Worm (Caenorhabditis elegans): ENCODE results near the gene K07H8.8.
A peak's percentile ranks its signal among the peaks of the same experiment; 100 is the strongest.

K07H8.8 gene

ce11 chrIV:8243170-8243569 lies 25.0 kb downstream of the K07H8.8 start:
- TF ChIP-seq elt-1 (tag; optimal IDR thresholded peaks at IDR 0.05), result peak; percentile 80
- TF ChIP-seq nhr-23 (tag; optimal IDR thresholded peaks at IDR 0.05), result peak; percentile 50
- TF ChIP-seq nhr-25 (tag; optimal IDR thresholded peaks at IDR 0.05), result no peak

ce11 chrIV:8241312-8241833 lies 26.8 kb downstream of the K07H8.8 start:
- TF ChIP-seq egl-27 (tag; optimal IDR thresholded peaks at IDR 0.05) (no peak), fos-1 (tag; optimal IDR thresholded peaks at IDR 0.05) (no peak), nhr-23 (tag; optimal IDR thresholded peaks at IDR 0.05) (peak; percentile 17), nhr-28 (tag; optimal IDR thresholded peaks at IDR 0.05) (no peak), ceh-28 (tag; optimal IDR thresholded peaks at IDR 0.05) (no peak), elt-1 (tag; optimal IDR thresholded peaks at IDR 0.05) (peak; percentile 36), lsy-12 (tag; optimal IDR thresholded peaks at IDR 0.05) (no peak), lin-15B (tag; optimal IDR thresholded peaks at IDR 0.05) (no peak), eor-1 (tag; optimal IDR thresholded peaks at IDR 0.05) (no peak), R02D3.7 (tag; optimal IDR thresholded peaks at IDR 0.05) (no peak), ZK546.5 (tag; optimal IDR thresholded peaks at IDR 0.05) (no peak), elt-3 (tag; optimal IDR thresholded peaks at IDR 0.05) (peak in 1 of 3 experiments; percentile 3), pqm-1 (tag; optimal IDR thresholded peaks at IDR 0.05) (no peak), nhr-43 (tag; optimal IDR thresholded peaks at IDR 0.05; ENCODE audit: poor library complexity, severe bottlenecking) (peak; percentile 8), nhr-237 (tag; optimal IDR thresholded peaks at IDR 0.05) (no peak), ceh-16 (tag; optimal IDR thresholded peaks at IDR 0.05) (no peak), nhr-25 (tag; optimal IDR thresholded peaks at IDR 0.05) (peak; percentile 38), ceh-82 (tag; optimal IDR thresholded peaks at IDR 0.05) (no peak), skn-1 (tag; optimal IDR thresholded peaks at IDR 0.05) (no peak), fkh-2 (tag; optimal IDR thresholded peaks at IDR 0.05) (no peak), ceh-9 (tag; optimal IDR thresholded peaks at IDR 0.05) (no peak)

ce11 chrIV:8239584-8239983 lies 28.6 kb downstream of the K07H8.8 start:
- TF ChIP-seq pha-4 (tag; optimal IDR thresholded peaks at IDR 0.05) (peak; percentile 77), lin-39 (tag; optimal IDR thresholded peaks at IDR 0.05) (no peak), elt-2 (tag; optimal IDR thresholded peaks at IDR 0.05) (peak; percentile 22)

- no peak for TF ChIP-seq unc-62 (GFP tag; optimal IDR thresholded peaks at IDR 0.05)
- no peak for TF ChIP-seq egl-5 (tag; optimal IDR thresholded peaks at IDR 0.05)
- no peak for TF ChIP-seq nhr-25 (tag; optimal IDR thresholded peaks at IDR 0.05)
- TF ChIP-seq pqm-1 (tag; optimal IDR thresholded peaks at IDR 0.05), result no peak
- TF ChIP-seq lin-15B (tag; optimal IDR thresholded peaks at IDR 0.05), result no peak
- no peak for TF ChIP-seq pha-4 (tag; optimal IDR thresholded peaks at IDR 0.05)
- no peak for TF ChIP-seq lin-39 (tag; optimal IDR thresholded peaks at IDR 0.05)
- TF ChIP-seq daf-12 (tag; optimal IDR thresholded peaks at IDR 0.05), result no peak
- TF ChIP-seq lsy-12 (tag; optimal IDR thresholded peaks at IDR 0.05), result no peak
- no peak for TF ChIP-seq nhr-23 (tag; optimal IDR thresholded peaks at IDR 0.05)
- no peak for TF ChIP-seq elt-2 (tag; optimal IDR thresholded peaks at IDR 0.05)
- no peak for TF ChIP-seq nhr-77 (tag; optimal IDR thresholded peaks at IDR 0.05)
- no peak for TF ChIP-seq ceh-16 (tag; optimal IDR thresholded peaks at IDR 0.05)
- no peak for TF ChIP-seq mml-1 (tag; optimal IDR thresholded peaks at IDR 0.05)
- no peak for TF ChIP-seq egl-27 (tag; optimal IDR thresholded peaks at IDR 0.05)
Measured at ce11 chrIV:8236502-8236901, 31.7 kb downstream of the K07H8.8 start, which contains the start of gene nhr-66. nhr-66 (minus strand) TSS chrIV:8236602.

ce11 chrIV:8235114-8235686 lies 33.0 kb downstream of the K07H8.8 start:
- TF ChIP-seq fkh-10 (GFP tag; optimal IDR thresholded peaks at IDR 0.05) (no peak), nhr-28 (tag; optimal IDR thresholded peaks at IDR 0.05) (no peak), pqm-1 (tag; optimal IDR thresholded peaks at IDR 0.05) (no peak), nhr-23 (tag; optimal IDR thresholded peaks at IDR 0.05) (no peak), nhr-11 (tag; optimal IDR thresholded peaks at IDR 0.05) (no peak), nhr-237 (tag; optimal IDR thresholded peaks at IDR 0.05) (no peak), egl-5 (tag; optimal IDR thresholded peaks at IDR 0.05) (no peak), skn-1 (tag; optimal IDR thresholded peaks at IDR 0.05) (no peak), ztf-11 (tag; optimal IDR thresholded peaks at IDR 0.05) (no peak), nhr-43 (tag; optimal IDR thresholded peaks at IDR 0.05; ENCODE audit: poor library complexity, severe bottlenecking) (no peak), mdl-1 (tag; optimal IDR thresholded peaks at IDR 0.05) (no peak), unc-62 (GFP tag; optimal IDR thresholded peaks at IDR 0.05) (no peak), nhr-76 (tag; optimal IDR thresholded peaks at IDR 0.05) (no peak), aly-2 (tag; optimal IDR thresholded peaks at IDR 0.05) (no peak)

Measured in whole organism, L3 larva.